Worm (Caenorhabditis elegans) whole organism, L2 larva: ENCODE data around the gene algn-8.
A peak's percentile ranks its signal among the peaks of the same experiment; 100 is the strongest.

Experiments used
- F13H6.1 ChIP-seq: sonication (generic microtip); optimal IDR thresholded peaks from 2 replicates; lab custom pipeline; 2016; ENCODE audit warnings: missing genetic modification characterization, missing compliant biosample characterization
- R02D3.7 ChIP-seq: fragments of 150-350 bp; optimal IDR thresholded peaks from 2 replicates; lab custom pipeline; 2014; ENCODE audit warnings: missing biosample characterization, missing genetic modification characterization
- Y55F3AM.14 ChIP-seq: fragments of 200-800 bp; sonication (Bioruptor generic); optimal IDR thresholded peaks from 2 replicates; lab custom pipeline; 2018; ENCODE audit warnings: mild to moderate bottlenecking, missing genetic modification characterization, missing compliant biosample characterization
- ZK546.5 ChIP-seq: sonication (generic microtip); optimal IDR thresholded peaks from 2 replicates; lab custom pipeline; 2017; ENCODE audit warnings: missing biosample characterization, missing genetic modification characterization
- alr-1 ChIP-seq: fragments of 150-350 bp; optimal IDR thresholded peaks from 2 replicates; lab custom pipeline; 2014; ENCODE audit warnings: missing biosample characterization, missing genetic modification characterization
- aly-2 ChIP-seq: fragments of 150-350 bp; optimal IDR thresholded peaks from 2 replicates; lab custom pipeline; 2014; ENCODE audit warnings: missing biosample characterization, missing genetic modification characterization
- ama-1 ChIP-seq: fragments of 150-350 bp; optimal IDR thresholded peaks from 2 replicates; lab custom pipeline; 2018; ENCODE audit warnings: inconsistent platforms
- blmp-1 ChIP-seq: sonication (generic microtip); optimal IDR thresholded peaks from 2 replicates; lab custom pipeline; 2017; ENCODE audit warnings: missing genetic modification characterization, mild to moderate bottlenecking, missing compliant biosample characterization, antibody characterized with exemption, moderate library complexity; ENCODE audit not compliant: insufficient read depth
- ceh-16 ChIP-seq: fragments of 150-350 bp; optimal IDR thresholded peaks from 2 replicates; lab custom pipeline; 2014; ENCODE audit warnings: missing biosample characterization, missing genetic modification characterization
- ceh-82 ChIP-seq: fragments of 150-350 bp; optimal IDR thresholded peaks from 2 replicates; lab custom pipeline; 2014; ENCODE audit warnings: missing biosample characterization, missing genetic modification characterization
- crh-2 ChIP-seq: sonication (generic microtip); optimal IDR thresholded peaks from 2 replicates; lab custom pipeline; 2017; ENCODE audit warnings: missing biosample characterization, missing genetic modification characterization
- dmd-4 ChIP-seq: sonication (generic microtip); optimal IDR thresholded peaks from 2 replicates; lab custom pipeline; 2017; ENCODE audit warnings: missing biosample characterization, missing genetic modification characterization
- egl-27 ChIP-seq: sonication (generic microtip); optimal IDR thresholded peaks from 3 replicates; lab custom pipeline; 2017; ENCODE audit warnings: missing biosample characterization, missing genetic modification reagents, missing genetic modification characterization
- elt-1 ChIP-seq: fragments of 150-350 bp; optimal IDR thresholded peaks from 2 replicates; lab custom pipeline; 2014; ENCODE audit warnings: missing biosample characterization, missing genetic modification characterization
- elt-3 ChIP-seq: sonication (generic microtip); optimal IDR thresholded peaks from 2 replicates; lab custom pipeline; 2017; ENCODE audit warnings: missing biosample characterization, missing genetic modification characterization
- fos-1 ChIP-seq: fragments of 150-350 bp; optimal IDR thresholded peaks from 2 replicates; lab custom pipeline; 2014; ENCODE audit warnings: missing biosample characterization, missing genetic modification characterization
- gmeb-1 ChIP-seq: fragments of 150-350 bp; optimal IDR thresholded peaks from 2 replicates; lab custom pipeline; 2014; ENCODE audit warnings: missing biosample characterization, missing genetic modification characterization
- lin-11 ChIP-seq: fragments of 150-350 bp; sonication (generic microtip); optimal IDR thresholded peaks from 2 replicates; lab custom pipeline; 2014; ENCODE audit warnings: missing biosample characterization, missing genetic modification characterization, inconsistent platforms, mixed read lengths
- lin-13 ChIP-seq: fragments of 150-350 bp; optimal IDR thresholded peaks from 2 replicates; lab custom pipeline; 2014; ENCODE audit warnings: missing biosample characterization, missing genetic modification reagents, missing genetic modification characterization
- lin-39 ChIP-seq: fragments of 150-350 bp; optimal IDR thresholded peaks from 2 replicates; lab custom pipeline; 2014; ENCODE audit warnings: missing biosample characterization, missing genetic modification reagents, missing genetic modification characterization
- lsy-2 ChIP-seq, 2 experiments: fragments of 150-350 bp in 1 of 2; sonication (generic microtip) in 1 of 2; optimal IDR thresholded peaks; 2 replicates each; lab custom pipeline; 2014 to 2017; ENCODE audit warnings: missing biosample characterization in 2 of 2, missing genetic modification characterization in 2 of 2
- mab-5 ChIP-seq: fragments of 150-350 bp; optimal IDR thresholded peaks from 2 replicates; lab custom pipeline; 2014; ENCODE audit warnings: missing biosample characterization, missing genetic modification characterization
- mbf-1 ChIP-seq: sonication (generic microtip); optimal IDR thresholded peaks from 2 replicates; lab custom pipeline; 2017; ENCODE audit warnings: missing biosample characterization, missing genetic modification characterization
- mdl-1 ChIP-seq, 2 experiments: fragments of 150-350 bp in 1 of 2; sonication (generic microtip) in 1 of 2; optimal IDR thresholded peaks; 2 replicates each; lab custom pipeline; 2017; ENCODE audit warnings: missing biosample characterization in 2 of 2, missing genetic modification characterization in 2 of 2
- nhr-10 ChIP-seq: sonication (generic microtip); optimal IDR thresholded peaks from 2 replicates; lab custom pipeline; 2017; ENCODE audit warnings: missing biosample characterization, missing genetic modification characterization
- nhr-11 ChIP-seq: fragments of 150-350 bp; optimal IDR thresholded peaks from 2 replicates; lab custom pipeline; 2014; ENCODE audit warnings: missing biosample characterization, missing genetic modification characterization
- nhr-12 ChIP-seq: fragments of 150-350 bp; optimal IDR thresholded peaks from 2 replicates; lab custom pipeline; 2014; ENCODE audit warnings: missing biosample characterization, missing genetic modification characterization
- nhr-129 ChIP-seq: fragments of 150-350 bp; optimal IDR thresholded peaks from 2 replicates; lab custom pipeline; 2014; ENCODE audit warnings: missing biosample characterization, missing genetic modification characterization
- nhr-21 ChIP-seq: fragments of 150-350 bp; optimal IDR thresholded peaks from 2 replicates; lab custom pipeline; 2014; ENCODE audit warnings: missing biosample characterization, missing genetic modification characterization
- nhr-23 ChIP-seq: fragments of 150-350 bp; optimal IDR thresholded peaks from 2 replicates; lab custom pipeline; 2014; ENCODE audit warnings: missing biosample characterization, missing genetic modification reagents, missing genetic modification characterization
- nhr-237 ChIP-seq: fragments of 150-350 bp; optimal IDR thresholded peaks from 2 replicates; lab custom pipeline; 2014; ENCODE audit warnings: missing biosample characterization, missing genetic modification characterization
- nhr-25 ChIP-seq: fragments of 150-350 bp; sonication (generic microtip); optimal IDR thresholded peaks from 3 replicates; lab custom pipeline; 2014; ENCODE audit warnings: missing biosample characterization, missing genetic modification characterization
- nhr-6 ChIP-seq: fragments of 150-350 bp; optimal IDR thresholded peaks from 2 replicates; lab custom pipeline; 2014; ENCODE audit warnings: missing biosample characterization, missing genetic modification characterization
- nhr-77 ChIP-seq: fragments of 150-350 bp; optimal IDR thresholded peaks from 2 replicates; lab custom pipeline; 2014; ENCODE audit warnings: missing biosample characterization, missing genetic modification characterization
- peb-1 ChIP-seq: fragments of 150-350 bp; optimal IDR thresholded peaks from 2 replicates; lab custom pipeline; 2014; ENCODE audit warnings: missing biosample characterization, missing genetic modification characterization
- sem-4 ChIP-seq: fragments of 150-350 bp; optimal IDR thresholded peaks from 2 replicates; lab custom pipeline; 2014; ENCODE audit warnings: missing biosample characterization, missing genetic modification reagents, missing genetic modification characterization
- skn-1 ChIP-seq: sonication (generic microtip); optimal IDR thresholded peaks from 2 replicates; lab custom pipeline; 2017; ENCODE audit warnings: missing biosample characterization, missing genetic modification characterization
- sma-3 ChIP-seq: sonication (generic microtip); optimal IDR thresholded peaks from 2 replicates; lab custom pipeline; 2016; ENCODE audit warnings: missing genetic modification reagents, missing genetic modification characterization, missing compliant biosample characterization
- sma-9 ChIP-seq, 2 experiments: fragments of 150-350 bp in 1 of 2; sonication (generic microtip) in 1 of 2; optimal IDR thresholded peaks; 2 replicates each; lab custom pipeline; 2014 to 2016; ENCODE audit warnings: missing genetic modification characterization in 2 of 2, mild to moderate bottlenecking in 1 of 2, missing biosample characterization in 1 of 2, missing compliant biosample characterization in 1 of 2, missing genetic modification reagents in 1 of 2, moderate library complexity in 1 of 2
- snpc-4 ChIP-seq: fragments of 150-350 bp; optimal IDR thresholded peaks from 2 replicates; lab custom pipeline; 2014; ENCODE audit warnings: missing biosample characterization, missing genetic modification characterization
- unc-39 ChIP-seq: fragments of 150-350 bp; optimal IDR thresholded peaks from 2 replicates; lab custom pipeline; 2014; ENCODE audit warnings: missing biosample characterization, missing genetic modification characterization
- unc-55 ChIP-seq: fragments of 150-350 bp; sonication (generic microtip); optimal IDR thresholded peaks from 3 replicates; lab custom pipeline; 2014; ENCODE audit warnings: missing biosample characterization, missing genetic modification reagents, missing genetic modification characterization
- unc-62 ChIP-seq: fragments of 150-350 bp; optimal IDR thresholded peaks from 2 replicates; lab custom pipeline; 2014; ENCODE audit warnings: missing biosample characterization, missing genetic modification reagents, missing genetic modification characterization
- zag-1 ChIP-seq: fragments of 150-350 bp; optimal IDR thresholded peaks from 2 replicates; lab custom pipeline; 2014; ENCODE audit warnings: missing biosample characterization, missing genetic modification characterization
- ztf-1 ChIP-seq: fragments of 200-800 bp; sonication (Bioruptor generic); conservative IDR thresholded peaks from 2 replicates; pipeline ENCODE4 v1.3.6; 2022; ENCODE audit warnings: missing genetic modification characterization, missing compliant biosample characterization
- ztf-11 ChIP-seq: sonication (generic microtip); optimal IDR thresholded peaks from 2 replicates; lab custom pipeline; 2017; ENCODE audit warnings: missing biosample characterization, missing genetic modification characterization
- ztf-4 ChIP-seq: fragments of 150-350 bp; optimal IDR thresholded peaks from 2 replicates; lab custom pipeline; 2014; ENCODE audit warnings: missing biosample characterization, missing genetic modification characterization

The algn-8 gene

DNA sequence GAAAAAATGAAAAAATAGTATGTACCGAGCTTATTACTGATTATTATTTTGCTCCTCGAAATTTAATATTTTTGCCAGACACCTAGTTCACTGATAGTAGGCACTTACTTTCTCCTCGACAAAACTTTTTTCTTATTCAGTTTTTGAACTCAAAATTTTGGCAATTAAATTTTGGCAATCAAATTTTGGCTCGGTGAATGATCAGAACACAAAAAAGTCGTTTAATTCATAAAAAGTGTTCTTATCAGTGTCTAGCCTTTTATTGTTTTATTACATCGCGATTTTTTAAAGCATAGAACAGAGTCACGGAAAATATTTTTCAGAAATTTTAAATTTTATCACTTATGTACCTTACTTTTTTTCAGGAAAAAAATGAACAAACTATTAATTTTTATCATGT, 8.9 kb upstream of the algn-8 start:
- TF ChIP-seq lin-11 (tag; lab: Kevin White, UChicago): no peak
- no peak for TF ChIP-seq snpc-4 (tag; lab: Kevin White, UChicago)
- no peak for TF ChIP-seq peb-1 (tag; lab: Kevin White, UChicago)
- no peak for TF ChIP-seq R02D3.7
- TF ChIP-seq egl-27 (tag; lab: Kevin White, UChicago): no peak
- no peak for TF ChIP-seq blmp-1 (tag; lab: Kevin White, UChicago)
- no peak for TF ChIP-seq ztf-11 (tag; lab: Kevin White, UChicago)
- no peak for TF ChIP-seq crh-2
- TF ChIP-seq Y55F3AM.14 (GFP tag; lab: Kevin White, UChicago): no peak
- TF ChIP-seq unc-62 (GFP tag; lab: Kevin White, UChicago): no peak
- no peak for TF ChIP-seq sma-9 (GFP tag; optimal IDR thresholded peaks at IDR 0.05; lab: Kevin White, UChicago)
- TF ChIP-seq sma-9 (tag; optimal IDR thresholded peaks at IDR 0.05; lab: Kevin White, UChicago): no peak
- no peak for TF ChIP-seq unc-39 (tag; lab: Kevin White, UChicago)

DNA sequence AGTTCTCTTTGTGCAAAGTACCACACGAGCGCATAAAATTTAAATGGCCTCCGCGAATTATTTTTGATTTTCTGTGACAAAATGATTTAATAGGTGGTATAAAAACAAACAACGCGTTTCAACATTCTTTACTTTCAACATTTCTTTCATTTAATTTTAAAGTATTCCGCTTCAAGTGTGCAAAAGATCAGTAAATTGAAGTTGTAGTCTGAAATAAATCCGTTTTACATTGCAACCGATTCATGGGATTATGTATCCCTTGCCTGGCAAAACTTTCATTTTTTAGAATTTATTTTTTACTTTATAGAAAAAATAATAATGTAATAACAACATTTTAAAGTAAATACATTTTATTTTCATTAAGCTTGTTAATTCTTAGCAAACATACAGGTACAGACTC, 8.2 kb upstream of the algn-8 start, which contains the start of gene F26C11.1:
F26C11.1 (plus strand) TSS at position 301 of the 400 bp plus-strand sequence.
- TF ChIP-seq ceh-16 (tag; lab: Kevin White, UChicago) (no peak), blmp-1 (tag; lab: Kevin White, UChicago) (no peak), nhr-129 (tag; lab: Kevin White, UChicago) (no peak), lin-39 (tag; lab: Kevin White, UChicago) (no peak), mdl-1 (tag; optimal IDR thresholded peaks at IDR 0.05; lab: Kevin White, UChicago) (no peak), zag-1 (tag; lab: Kevin White, UChicago) (no peak), fos-1 (tag; lab: Kevin White, UChicago) (no peak), nhr-11 (tag; lab: Kevin White, UChicago) (no peak), lsy-2 (tag; optimal IDR thresholded peaks at IDR 0.05; lab: Kevin White, UChicago) (no peak), nhr-23 (tag; lab: Kevin White, UChicago) (no peak), unc-62 (GFP tag; lab: Kevin White, UChicago) (no peak), nhr-12 (tag; lab: Kevin White, UChicago) (no peak), lin-13 (GFP tag; lab: Kevin White, UChicago) (no peak), nhr-237 (tag; lab: Kevin White, UChicago) (no peak)

DNA sequence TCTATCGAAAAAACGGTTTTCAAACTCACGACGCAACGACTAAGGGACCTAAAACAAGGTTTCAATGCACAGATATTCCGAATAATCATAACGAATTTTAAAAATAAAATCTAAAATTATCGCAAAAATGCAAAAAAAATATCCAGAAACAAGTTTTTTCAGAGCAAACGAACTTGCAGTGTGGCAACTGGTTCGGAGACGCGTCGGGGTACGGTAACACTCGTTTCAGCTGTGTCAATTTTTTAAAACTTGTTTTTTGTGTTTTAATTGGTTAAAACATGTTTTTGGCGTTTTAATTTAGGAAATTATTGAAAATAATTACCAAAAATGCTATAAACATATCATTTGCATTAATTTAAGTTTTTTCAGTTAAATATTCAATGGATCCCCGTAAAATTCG, 6.2 kb upstream of the algn-8 start, which contains the start of gene C08H9.16:
C08H9.16 (plus strand) TSS at position 370 of the 400 bp plus-strand sequence.
- TF ChIP-seq ZK546.5 (tag; lab: Kevin White, UChicago): no peak
- no peak for TF ChIP-seq ama-1 (lab: Kevin White, UChicago)
- TF ChIP-seq skn-1 (tag; lab: Kevin White, UChicago): no peak
- TF ChIP-seq unc-55 (GFP tag; lab: Kevin White, UChicago): peak; percentile 74
- no peak for TF ChIP-seq nhr-23 (tag; lab: Kevin White, UChicago)
- TF ChIP-seq crh-2: peak; percentile 48
- no peak for TF ChIP-seq snpc-4 (tag; lab: Kevin White, UChicago)
- TF ChIP-seq lin-13 (GFP tag; lab: Kevin White, UChicago): peak; percentile 15
- TF ChIP-seq dmd-4 (tag; lab: Kevin White, UChicago): no peak
- no peak for TF ChIP-seq nhr-12 (tag; lab: Kevin White, UChicago)
- peak; percentile 6 for TF ChIP-seq fos-1 (tag; lab: Kevin White, UChicago)
- peak; percentile 53 for TF ChIP-seq sma-3 (GFP tag; lab: Kevin White, UChicago)
- no peak for TF ChIP-seq nhr-10 (tag; lab: Kevin White, UChicago)
- no peak for TF ChIP-seq unc-62 (GFP tag; lab: Kevin White, UChicago)
- TF ChIP-seq F13H6.1: peak; percentile 0
- TF ChIP-seq lin-39 (tag; lab: Kevin White, UChicago): no peak
- TF ChIP-seq alr-1 (tag; lab: Kevin White, UChicago): no peak
- no peak for TF ChIP-seq ceh-16 (tag; lab: Kevin White, UChicago)
- no peak for TF ChIP-seq nhr-25 (tag; lab: Kevin White, UChicago)
- TF ChIP-seq mdl-1 (tag; optimal IDR thresholded peaks at IDR 0.05; lab: Kevin White, UChicago): no peak
- TF ChIP-seq nhr-6: no peak
- no peak for TF ChIP-seq ztf-4 (tag; lab: Kevin White, UChicago)
- TF ChIP-seq lin-11 (tag; lab: Kevin White, UChicago): no peak
- TF ChIP-seq ztf-1 (GFP tag; lab: Robert Waterston, UW): no peak
- TF ChIP-seq gmeb-1 (tag; lab: Kevin White, UChicago): peak; percentile 53
- TF ChIP-seq egl-27 (tag; lab: Kevin White, UChicago): no peak
- TF ChIP-seq elt-3 (tag; lab: Kevin White, UChicago): no peak
- no peak for TF ChIP-seq zag-1 (tag; lab: Kevin White, UChicago)
- no peak for TF ChIP-seq ztf-11 (tag; lab: Kevin White, UChicago)
- no peak for TF ChIP-seq nhr-21
- TF ChIP-seq aly-2 (tag; lab: Kevin White, UChicago): no peak
- TF ChIP-seq elt-1: no peak
- no peak for TF ChIP-seq unc-39 (tag; lab: Kevin White, UChicago)
- no peak for TF ChIP-seq ceh-82
- TF ChIP-seq mab-5 (tag; lab: Kevin White, UChicago): no peak
- no peak for TF ChIP-seq nhr-77 (tag; lab: Kevin White, UChicago)
- TF ChIP-seq sma-9 (GFP tag; optimal IDR thresholded peaks at IDR 0.05; lab: Kevin White, UChicago): peak; percentile 34
- TF ChIP-seq sma-9 (tag; optimal IDR thresholded peaks at IDR 0.05; lab: Kevin White, UChicago): no peak
- no peak for TF ChIP-seq nhr-11 (tag; lab: Kevin White, UChicago)
- peak; percentile 90 to 98 for TF ChIP-seq lsy-2 (tag; optimal IDR thresholded peaks at IDR 0.05; lab: Kevin White, UChicago)
- TF ChIP-seq sem-4: peak; percentile 53
- TF ChIP-seq Y55F3AM.14 (GFP tag; lab: Kevin White, UChicago): no peak
- TF ChIP-seq mbf-1 (tag; lab: Kevin White, UChicago): no peak
